Fruit fly (Drosophila melanogaster): ENCODE results near the gene CG14050.

DNA sequence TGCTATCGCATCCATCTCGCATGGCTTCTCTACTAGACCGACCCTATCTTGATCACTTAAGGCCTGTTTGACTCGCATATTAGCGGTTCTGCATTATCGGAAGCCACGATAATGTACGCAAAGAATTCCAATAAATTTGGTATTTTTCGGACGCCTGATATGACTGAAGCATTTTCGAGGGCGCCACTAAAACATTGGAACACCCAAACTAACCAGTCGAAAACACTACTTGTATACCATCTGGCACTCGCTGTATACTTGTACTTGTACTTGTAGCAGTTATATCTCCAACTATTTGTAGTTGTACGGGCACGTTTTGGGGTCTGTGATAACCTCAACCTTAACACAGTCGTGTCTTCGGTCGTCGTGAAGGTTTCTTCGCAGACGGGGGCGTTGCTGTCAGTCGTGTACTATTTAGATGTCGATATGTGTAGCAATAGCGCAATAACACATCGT is 29.5 kb upstream of the CG14050 start:
- TF ChIP-seq toe (GFP tag; optimal IDR thresholded peaks at IDR 0.05) = no peak
- TF ChIP-seq pad (GFP tag; optimal IDR thresholded peaks at IDR 0.05) = no peak
- no peak for TF ChIP-seq cic (GFP tag; optimal IDR thresholded peaks at IDR 0.05)
- no peak for TF ChIP-seq CG12768 (GFP tag; optimal IDR thresholded peaks at IDR 0.05)
- no peak for TF ChIP-seq kay (GFP tag; ENCODE audit: borderline replicate concordance)
- no peak for TF ChIP-seq bab1 (GFP tag; optimal IDR thresholded peaks at IDR 0.05)
- TF ChIP-seq tj (GFP tag; optimal IDR thresholded peaks at IDR 0.05) = no peak
- TF ChIP-seq cnc (optimal IDR thresholded peaks at IDR 0.05) = no peak
- TF ChIP-seq Hr96 (GFP tag; optimal IDR thresholded peaks at IDR 0.05) = no peak
- TF ChIP-seq CG11617 (GFP tag; optimal IDR thresholded peaks at IDR 0.05) = no peak
- no peak for TF ChIP-seq ovo (GFP tag; optimal IDR thresholded peaks at IDR 0.05)
- no peak for TF ChIP-seq CG33017 (tag; optimal IDR thresholded peaks at IDR 0.05)
